Fruit fly (Drosophila melanogaster) whole organism, embryonic: ENCODE results near the gene CG12016.
A peak's percentile ranks its signal among the peaks of the same experiment; 100 is the strongest.

ENCODE experiments used
- Bgb ChIP-seq: fragments of 200-800 bp; sonication (Bioruptor generic); IDR thresholded peaks from 2 replicates; pipeline ENCODE4 v1.3.6; 2022; ENCODE audit warnings: missing biosample characterization, missing genetic modification characterization; ENCODE audit not compliant: partially characterized antibody
- Bteb2 ChIP-seq: fragments of 200-800 bp; sonication (Bioruptor generic); optimal IDR thresholded peaks from 2 replicates; lab custom pipeline; 2016; ENCODE audit warnings: missing biosample characterization, missing genetic modification characterization
- CG10462 ChIP-seq: fragments of 200-800 bp; sonication (Bioruptor generic); optimal IDR thresholded peaks from 2 replicates; lab custom pipeline; 2016; ENCODE audit warnings: missing biosample characterization, missing genetic modification characterization
- CG12155 ChIP-seq: fragments of 200-800 bp; sonication (Bioruptor generic); optimal IDR thresholded peaks from 3 replicates; lab custom pipeline; 2016; ENCODE audit warnings: missing biosample characterization, missing genetic modification characterization
- CG13775 ChIP-seq: fragments of 200-800 bp; sonication (Bioruptor generic); optimal IDR thresholded peaks from 3 replicates; lab custom pipeline; 2017; ENCODE audit warnings: missing biosample characterization, mild to moderate bottlenecking, missing genetic modification characterization
- CG14441 ChIP-seq: fragments of 200-800 bp; sonication (Bioruptor generic); IDR thresholded peaks from 2 replicates; pipeline ENCODE4 v1.3.6; 2022; ENCODE audit warnings: missing biosample characterization, missing genetic modification characterization
- CG14860 ChIP-seq: fragments of 200-800 bp; sonication (Bioruptor generic); IDR thresholded peaks from 3 replicates; pipeline ENCODE4 v1.3.6; 2022; ENCODE audit warnings: missing biosample characterization, missing genetic modification characterization; ENCODE audit not compliant: partially characterized antibody
- CG17361 ChIP-seq: fragments of 200-800 bp; sonication (Bioruptor generic); IDR thresholded peaks from 3 replicates; pipeline ENCODE4 v1.3.6; 2022; ENCODE audit warnings: missing biosample characterization, missing genetic modification characterization
- CG1792 ChIP-seq: fragments of 200-800 bp; sonication (Bioruptor generic); optimal IDR thresholded peaks from 2 replicates; lab custom pipeline; 2016; ENCODE audit warnings: missing biosample characterization, missing genetic modification characterization
- CG2129 ChIP-seq: fragments of 200-800 bp; sonication (Bioruptor generic); IDR thresholded peaks from 2 replicates; pipeline ENCODE4 v1.3.6; 2022; ENCODE audit warnings: missing biosample characterization, missing genetic modification characterization; ENCODE audit not compliant: partially characterized antibody
- CG2678 ChIP-seq: fragments of 200-800 bp; sonication (Bioruptor generic); optimal IDR thresholded peaks from 3 replicates; lab custom pipeline; 2019; ENCODE audit warnings: missing biosample characterization, mild to moderate bottlenecking, missing genetic modification characterization, moderate library complexity
- CG2712 ChIP-seq: fragments of 200-800 bp; optimal IDR thresholded peaks from 3 replicates; lab custom pipeline; 2019; ENCODE audit warnings: missing biosample characterization, mild to moderate bottlenecking, missing genetic modification characterization, moderate library complexity
- CG30403 ChIP-seq: fragments of 200-800 bp; sonication (Bioruptor generic); optimal IDR thresholded peaks from 3 replicates; lab custom pipeline; 2016; ENCODE audit warnings: missing biosample characterization, missing genetic modification characterization
- CG33557 ChIP-seq: fragments of 200-800 bp; sonication (Bioruptor generic); optimal IDR thresholded peaks from 2 replicates; lab custom pipeline; 2019; ENCODE audit warnings: missing biosample characterization, mild to moderate bottlenecking, missing genetic modification characterization, moderate library complexity
- CG8478 ChIP-seq: fragments of >200 bp; optimal IDR thresholded peaks from 2 replicates; lab custom pipeline; 2018
- CG9727 ChIP-seq: fragments of 200-800 bp; sonication (Bioruptor generic); optimal IDR thresholded peaks from 3 replicates; lab custom pipeline; 2017; ENCODE audit warnings: missing biosample characterization, mild to moderate bottlenecking, missing genetic modification characterization
- CHES-1-like ChIP-seq: fragments of 200-800 bp; sonication (Bioruptor generic); optimal IDR thresholded peaks from 2 replicates; lab custom pipeline; 2016; ENCODE audit warnings: missing biosample characterization, missing genetic modification characterization
- Doc3 ChIP-seq: fragments of 200-800 bp; sonication (Bioruptor generic); IDR thresholded peaks from 3 replicates; pipeline ENCODE4 v1.3.6; 2022; ENCODE audit warnings: missing biosample characterization, missing genetic modification characterization; ENCODE audit not compliant: partially characterized antibody
- Drgx ChIP-seq: fragments of 200-800 bp; sonication (Bioruptor generic); IDR thresholded peaks from 2 replicates; pipeline ENCODE4 v1.3.6; 2022; ENCODE audit warnings: missing biosample characterization, missing genetic modification characterization
- Elba2 ChIP-seq: fragments of 200-800 bp; sonication (Bioruptor generic); optimal IDR thresholded peaks from 3 replicates; lab custom pipeline; 2016; ENCODE audit warnings: missing biosample characterization, missing genetic modification characterization
- Gug ChIP-seq: fragments of 200-800 bp; sonication (Bioruptor generic); IDR thresholded peaks from 4 replicates; pipeline ENCODE4 v1.3.6; 2022; ENCODE audit warnings: missing biosample characterization, missing genetic modification characterization
- Hand ChIP-seq: fragments of 200-800 bp; sonication (Bioruptor generic); optimal IDR thresholded peaks from 2 replicates; lab custom pipeline; 2017; ENCODE audit warnings: mild to moderate bottlenecking, missing biosample characterization, missing genetic modification reagents, missing genetic modification characterization
- HmgD ChIP-seq: fragments of 200-800 bp; sonication (Bioruptor generic); optimal IDR thresholded peaks from 3 replicates; lab custom pipeline; 2016; ENCODE audit warnings: missing biosample characterization, missing genetic modification characterization
- Hr51 ChIP-seq, 2 experiments: fragments of 200-800 bp; sonication (Bioruptor generic); optimal IDR thresholded peaks; 2 replicates in 1 of 2; 3 replicates in 1 of 2; lab custom pipeline; 2016 to 2018; ENCODE audit warnings: missing biosample characterization in 2 of 2, missing genetic modification characterization in 2 of 2, mild to moderate bottlenecking in 1 of 2, moderate library complexity in 1 of 2
- Mrtf ChIP-seq: fragments of 200-800 bp; sonication (Bioruptor generic); IDR thresholded peaks from 3 replicates; pipeline ENCODE4 v1.3.6; 2022; ENCODE audit warnings: missing biosample characterization, missing genetic modification characterization
- Ptx1 ChIP-seq: fragments of 200-800 bp; sonication (Bioruptor generic); IDR thresholded peaks from 2 replicates; pipeline ENCODE4 v1.3.6; 2022; ENCODE audit warnings: missing biosample characterization, missing genetic modification characterization
- Scr ChIP-seq: fragments of 200-800 bp; sonication (Bioruptor generic); IDR thresholded peaks from 2 replicates; pipeline ENCODE4 v1.3.6; 2022; ENCODE audit warnings: missing biosample characterization, missing genetic modification characterization; ENCODE audit not compliant: partially characterized antibody
- Sry-δ ChIP-seq: fragments of 200-800 bp; sonication (Bioruptor generic); optimal IDR thresholded peaks from 2 replicates; lab custom pipeline; 2016; ENCODE audit warnings: missing biosample characterization, missing genetic modification characterization
- Vsx1 ChIP-seq: fragments of 200-800 bp; sonication (Bioruptor generic); optimal IDR thresholded peaks from 2 replicates; lab custom pipeline; 2017; ENCODE audit warnings: missing biosample characterization, mild to moderate bottlenecking, missing genetic modification characterization, missing genetic modification reagents
- amos ChIP-seq: fragments of 200-800 bp; sonication (Bioruptor generic); IDR thresholded peaks from 2 replicates; pipeline ENCODE4 v1.3.6; 2022; ENCODE audit warnings: missing biosample characterization, missing genetic modification characterization; ENCODE audit not compliant: partially characterized antibody
- bigmax ChIP-seq: fragments of 200-800 bp; sonication (Bioruptor generic); optimal IDR thresholded peaks from 2 replicates; lab custom pipeline; 2018; ENCODE audit warnings: missing biosample characterization, mild to moderate bottlenecking, missing genetic modification characterization
- cas ChIP-seq: fragments of 200-800 bp; sonication (Bioruptor generic); IDR thresholded peaks from 2 replicates; pipeline ENCODE4 v1.3.6; 2022; ENCODE audit warnings: missing biosample characterization, missing genetic modification characterization
- cato ChIP-seq: fragments of 200-800 bp; sonication (Bioruptor generic); optimal IDR thresholded peaks from 2 replicates; lab custom pipeline; 2016; ENCODE audit warnings: missing biosample characterization, missing genetic modification characterization, borderline replicate concordance
- caup ChIP-seq: fragments of 200-800 bp; sonication (Bioruptor generic); optimal IDR thresholded peaks from 3 replicates; lab custom pipeline; 2017; ENCODE audit warnings: missing biosample characterization, mild to moderate bottlenecking, missing genetic modification characterization, moderate library complexity; ENCODE audit not compliant: severe bottlenecking
- dan ChIP-seq: fragments of 200-800 bp; sonication (Bioruptor generic); IDR thresholded peaks from 2 replicates; pipeline ENCODE4 v1.3.6; 2022; ENCODE audit warnings: missing biosample characterization, missing genetic modification characterization
- dati ChIP-seq: fragments of 200-800 bp; sonication (Bioruptor generic); IDR thresholded peaks from 2 replicates; pipeline ENCODE4 v1.3.6; 2022; ENCODE audit warnings: missing biosample characterization, missing genetic modification characterization
- eyg ChIP-seq: fragments of 200-800 bp; sonication (Bioruptor generic); optimal IDR thresholded peaks from 3 replicates; lab custom pipeline; 2016; ENCODE audit warnings: missing biosample characterization, missing genetic modification characterization
- fd102C ChIP-seq: fragments of 200-800 bp; sonication (Bioruptor generic); optimal IDR thresholded peaks from 2 replicates; lab custom pipeline; 2018; ENCODE audit warnings: missing biosample characterization, mild to moderate bottlenecking, missing genetic modification characterization, moderate library complexity
- fru ChIP-seq: fragments of >200 bp; optimal IDR thresholded peaks from 2 replicates; lab custom pipeline; 2017
- gfzf ChIP-seq: fragments of 200-800 bp; sonication (Bioruptor generic); optimal IDR thresholded peaks from 2 replicates; lab custom pipeline; 2016; ENCODE audit warnings: missing biosample characterization, mild to moderate bottlenecking, missing genetic modification characterization, moderate library complexity
- mam ChIP-seq: fragments of 200-800 bp; sonication (Bioruptor generic); optimal IDR thresholded peaks from 3 replicates; lab custom pipeline; 2016; ENCODE audit warnings: missing biosample characterization, missing genetic modification characterization
- oc ChIP-seq: fragments of 200-800 bp; sonication (Bioruptor generic); optimal IDR thresholded peaks from 2 replicates; lab custom pipeline; 2018; ENCODE audit warnings: missing biosample characterization, mild to moderate bottlenecking, missing genetic modification characterization, moderate library complexity
- pfk ChIP-seq: fragments of 200-800 bp; sonication (Bioruptor generic); optimal IDR thresholded peaks from 2 replicates; lab custom pipeline; 2018; ENCODE audit warnings: missing biosample characterization, mild to moderate bottlenecking, missing genetic modification characterization, moderate library complexity
- run ChIP-seq: fragments of 200-800 bp; sonication (Bioruptor generic); optimal IDR thresholded peaks from 3 replicates; lab custom pipeline; 2018; ENCODE audit warnings: missing biosample characterization, mild to moderate bottlenecking, missing genetic modification characterization
- sr ChIP-seq: fragments of 200-800 bp; sonication (Bioruptor generic); IDR thresholded peaks from 3 replicates; pipeline ENCODE4 v1.3.6; 2022; ENCODE audit warnings: missing biosample characterization, missing genetic modification characterization
- sug ChIP-seq: fragments of 200-800 bp; optimal IDR thresholded peaks from 2 replicates; lab custom pipeline; 2019; ENCODE audit warnings: missing biosample characterization, mild to moderate bottlenecking, missing genetic modification characterization, moderate library complexity
- tin ChIP-seq: fragments of 200-800 bp; sonication (Bioruptor generic); optimal IDR thresholded peaks from 3 replicates; lab custom pipeline; 2016; ENCODE audit warnings: missing biosample characterization, missing genetic modification characterization
- zen ChIP-seq: fragments of 200-800 bp; sonication (Bioruptor generic); optimal IDR thresholded peaks from 3 replicates; lab custom pipeline; 2018; ENCODE audit warnings: missing biosample characterization, mild to moderate bottlenecking, missing genetic modification characterization, moderate library complexity

Gene CG12016

DNA sequence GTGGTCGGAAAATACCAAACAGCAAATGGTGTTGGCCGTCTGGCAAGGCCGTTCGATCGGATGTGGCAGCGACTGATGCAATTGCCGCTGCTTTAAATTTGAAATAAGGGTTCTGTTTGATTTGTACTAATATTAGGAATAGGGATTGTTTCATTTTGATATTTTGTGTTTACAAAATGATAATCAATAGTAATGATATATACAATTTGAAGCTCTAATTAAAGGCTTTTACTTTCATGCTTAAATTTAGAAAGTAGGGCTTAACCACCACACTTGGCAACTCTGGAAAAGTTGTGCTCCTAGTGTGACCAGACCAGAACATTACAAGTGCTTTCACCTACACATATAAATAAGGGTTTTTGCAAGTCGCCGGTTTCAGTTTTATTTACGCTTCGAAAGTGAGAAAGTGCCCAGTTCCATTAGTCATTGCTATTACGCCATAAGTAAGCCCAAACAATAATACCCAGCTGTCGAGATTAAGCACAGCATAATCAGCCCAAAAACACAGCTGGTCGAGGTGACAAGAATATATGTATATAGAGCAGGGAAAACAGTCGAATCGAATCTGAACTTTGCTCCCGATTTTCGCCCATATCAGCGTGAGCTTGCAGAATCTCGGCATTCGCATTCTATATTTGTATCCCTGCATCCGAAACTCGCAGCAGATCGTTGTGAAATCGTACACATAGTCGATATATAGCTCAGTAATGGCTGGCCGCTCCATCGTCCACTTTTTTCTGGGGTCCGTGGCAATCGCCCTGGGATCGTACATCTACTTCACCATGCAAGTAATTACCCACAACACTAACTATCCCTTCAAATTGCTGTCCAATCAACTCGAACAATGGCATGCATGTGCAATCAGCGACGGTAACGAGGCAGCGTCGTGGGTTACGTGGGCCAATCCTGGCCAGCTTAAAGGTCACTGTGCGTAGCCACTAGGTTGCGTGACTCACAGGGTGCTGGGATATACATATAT, 6.9 kb downstream of the CG12016 start, which contains the start of gene Gtpx (continued):
- peak; percentile 26 for TF ChIP-seq Sry-δ (GFP tag; lab: Kevin White, UChicago)
- no peak; the same call in 1 of the 2 replicates for TF ChIP-seq Bgb (GFP tag; lab: Robert Waterston, UW)
- TF ChIP-seq CG14860: no peak
- TF ChIP-seq CG13775 (GFP tag; lab: Kevin White, UChicago): peak; percentile 48
- peak; percentile 26 for TF ChIP-seq CG9727 (GFP tag; lab: Kevin White, UChicago)
- TF ChIP-seq Scr (GFP tag; lab: Robert Waterston, UW): no peak
- peak; percentile 23 for TF ChIP-seq Elba2
- TF ChIP-seq CG33557: no peak
- no peak for TF ChIP-seq Hr51 (GFP tag; optimal IDR thresholded peaks at IDR 0.05; lab: Kevin White, UChicago)
- no peak for TF ChIP-seq CG1792 (GFP tag; lab: Kevin White, UChicago)
- TF ChIP-seq fru (lab: Kevin White, UChicago): no peak
- TF ChIP-seq cato (GFP tag; lab: Kevin White, UChicago): no peak
- TF ChIP-seq dati: no peak
- no peak for TF ChIP-seq CG10462
- no peak for TF ChIP-seq oc (tag; lab: Kevin White, UChicago)
- peak; percentile 37 for TF ChIP-seq CG2712 (tag; lab: Kevin White, UChicago)
- TF ChIP-seq Mrtf (GFP tag; lab: Robert Waterston, UW): no peak
- TF ChIP-seq CHES-1-like (GFP tag; lab: Kevin White, UChicago): peak; percentile 61
- TF ChIP-seq caup (GFP tag; lab: Kevin White, UChicago): no peak
- peak; percentile 46 for TF ChIP-seq amos (GFP tag; lab: Robert Waterston, UW)
- TF ChIP-seq CG2129 (GFP tag; lab: Robert Waterston, UW): no peak
- no peak for TF ChIP-seq pfk (GFP tag; lab: Kevin White, UChicago)
- TF ChIP-seq mam (GFP tag; lab: Kevin White, UChicago): peak; percentile 63
- no peak for TF ChIP-seq Doc3 (GFP tag; lab: Robert Waterston, UW)
- peak; percentile 3 for TF ChIP-seq zen (tag; lab: Kevin White, UChicago)
- no peak for TF ChIP-seq run
- TF ChIP-seq cas (GFP tag; lab: Robert Waterston, UW): no peak
- TF ChIP-seq Hand (GFP tag; lab: Kevin White, UChicago): no peak
- TF ChIP-seq Bteb2 (GFP tag; lab: Kevin White, UChicago): peak; percentile 48
- no peak for TF ChIP-seq fd102C (GFP tag; lab: Kevin White, UChicago)
- TF ChIP-seq eyg (GFP tag; lab: Kevin White, UChicago): no peak
- no peak for TF ChIP-seq bigmax (GFP tag; lab: Kevin White, UChicago)
- no peak for TF ChIP-seq CG2678 (tag; lab: Kevin White, UChicago)
- TF ChIP-seq sr (GFP tag; lab: Robert Waterston, UW): no peak
- no peak for TF ChIP-seq Ptx1 (GFP tag; lab: Robert Waterston, UW)
- no peak for TF ChIP-seq Gug
- peak; percentile 66; the same call in 2 of the 3 replicates for TF ChIP-seq CG17361 (GFP tag; lab: Robert Waterston, UW)
- TF ChIP-seq HmgD (GFP tag; lab: Kevin White, UChicago): peak; percentile 29
- TF ChIP-seq CG14441 (GFP tag; lab: Robert Waterston, UW): peak; percentile 51; the same call in 1 of the 2 replicates
- peak; percentile 87 for TF ChIP-seq gfzf (GFP tag; lab: Kevin White, UChicago)
- peak; percentile 70 for TF ChIP-seq sug (tag; lab: Kevin White, UChicago)
- no peak for TF ChIP-seq dan
- no peak for TF ChIP-seq Vsx1 (GFP tag; lab: Kevin White, UChicago)
- TF ChIP-seq CG8478 (lab: Kevin White, UChicago): peak; percentile 30
- peak; percentile 32 for TF ChIP-seq CG12155
- TF ChIP-seq tin (GFP tag; lab: Kevin White, UChicago): peak; percentile 13
- TF ChIP-seq Drgx (GFP tag; lab: Robert Waterston, UW): 0 out of 2 replicates have a peak, but pooled peaks have one; percentile 24
- peak; percentile 62 for TF ChIP-seq CG30403 (GFP tag; lab: Kevin White, UChicago)
